Fruit fly (Drosophila melanogaster) whole organism, embryonic: Measurements from ENCODE around the gene CG33108.

Source experiments
- ATbp ChIP-seq: fragments of 200-800 bp; sonication (Bioruptor generic); optimal IDR thresholded peaks from 2 replicates; lab custom pipeline; 2017; ENCODE audit warnings: missing biosample characterization, mild to moderate bottlenecking, missing genetic modification characterization, missing genetic modification reagents
- Ada2b ChIP-seq: fragments of 200-800 bp; sonication (Bioruptor generic); IDR thresholded peaks from 2 replicates; pipeline ENCODE4 v1.3.6; 2022; ENCODE audit warnings: missing biosample characterization, missing genetic modification characterization
- Adf1 ChIP-seq: fragments of 200-800 bp; sonication (Bioruptor generic); IDR thresholded peaks from 2 replicates; pipeline ENCODE4 v1.3.6; 2022; ENCODE audit warnings: missing biosample characterization, missing genetic modification characterization
- CG10147 ChIP-seq: fragments of 200-800 bp; sonication (Bioruptor generic); optimal IDR thresholded peaks from 2 replicates; lab custom pipeline; 2019; ENCODE audit warnings: missing biosample characterization, mild to moderate bottlenecking, missing genetic modification characterization, moderate library complexity
- CG10565 ChIP-seq: fragments of 200-800 bp; sonication (Bioruptor generic); optimal IDR thresholded peaks from 3 replicates; lab custom pipeline; 2016; ENCODE audit warnings: missing biosample characterization, mild to moderate bottlenecking, missing genetic modification characterization
- CG11247 ChIP-seq: fragments of 200-800 bp; sonication (Bioruptor generic); IDR thresholded peaks from 2 replicates; pipeline ENCODE4 v1.3.6; 2022; ENCODE audit warnings: missing biosample characterization, missing genetic modification characterization
- CG12071 ChIP-seq: fragments of 200-800 bp; sonication (Bioruptor generic); optimal IDR thresholded peaks from 3 replicates; lab custom pipeline; 2018; ENCODE audit warnings: missing biosample characterization, mild to moderate bottlenecking, missing genetic modification characterization
- CG12391 ChIP-seq: fragments of 200-800 bp; sonication (Bioruptor generic); optimal IDR thresholded peaks from 3 replicates; lab custom pipeline; 2018; ENCODE audit warnings: missing biosample characterization, mild to moderate bottlenecking, missing genetic modification characterization, moderate library complexity
- CG13123 ChIP-seq: fragments of 200-800 bp; sonication (Bioruptor generic); optimal IDR thresholded peaks from 2 replicates; lab custom pipeline; 2016; ENCODE audit warnings: missing biosample characterization, missing genetic modification characterization
- CG16815 ChIP-seq: fragments of 200-800 bp; sonication (Bioruptor generic); optimal IDR thresholded peaks from 3 replicates; lab custom pipeline; 2017; ENCODE audit warnings: missing biosample characterization, mild to moderate bottlenecking, missing genetic modification characterization
- CG17186 ChIP-seq: fragments of 200-800 bp; sonication (Bioruptor generic); optimal IDR thresholded peaks from 3 replicates; lab custom pipeline; 2017; ENCODE audit warnings: missing biosample characterization, missing genetic modification reagents, missing genetic modification characterization
- CG17361 ChIP-seq: fragments of 200-800 bp; sonication (Bioruptor generic); IDR thresholded peaks from 3 replicates; pipeline ENCODE4 v1.3.6; 2022; ENCODE audit warnings: missing biosample characterization, missing genetic modification characterization
- CG2129 ChIP-seq: fragments of 200-800 bp; sonication (Bioruptor generic); IDR thresholded peaks from 2 replicates; pipeline ENCODE4 v1.3.6; 2022; ENCODE audit warnings: missing biosample characterization, missing genetic modification characterization; ENCODE audit not compliant: partially characterized antibody
- CG2199 ChIP-seq: fragments of 200-800 bp; sonication (Bioruptor generic); IDR thresholded peaks from 3 replicates; pipeline ENCODE4 v1.3.6; 2022; ENCODE audit warnings: missing biosample characterization, missing genetic modification characterization
- CG34224 ChIP-seq: fragments of 200-800 bp; sonication (Bioruptor generic); IDR thresholded peaks from 3 replicates; pipeline ENCODE4 v1.3.6; 2022; ENCODE audit warnings: missing biosample characterization, missing genetic modification characterization; ENCODE audit not compliant: partially characterized antibody
- CG4282 ChIP-seq: fragments of 200-800 bp; sonication (Bioruptor generic); optimal IDR thresholded peaks from 2 replicates; lab custom pipeline; 2016; ENCODE audit warnings: missing biosample characterization, missing genetic modification characterization
- CG5953 ChIP-seq: fragments of 200-800 bp; sonication (Bioruptor generic); IDR thresholded peaks from 2 replicates; pipeline ENCODE4 v1.3.6; 2022; ENCODE audit warnings: missing biosample characterization, missing genetic modification characterization
- CG7556 ChIP-seq: fragments of 200-800 bp; sonication (Bioruptor generic); optimal IDR thresholded peaks from 2 replicates; lab custom pipeline; 2017; ENCODE audit warnings: missing biosample characterization, mild to moderate bottlenecking, missing genetic modification characterization
- CG7745 ChIP-seq: fragments of 200-800 bp; sonication (Bioruptor generic); optimal IDR thresholded peaks from 2 replicates; lab custom pipeline; 2018; ENCODE audit warnings: missing biosample characterization, mild to moderate bottlenecking, missing genetic modification characterization, moderate library complexity
- CG8281 ChIP-seq: fragments of 200-800 bp; sonication (Bioruptor generic); optimal IDR thresholded peaks from 2 replicates; lab custom pipeline; 2018; ENCODE audit warnings: missing biosample characterization, mild to moderate bottlenecking, missing genetic modification characterization, moderate library complexity
- CG9797 ChIP-seq: fragments of 200-800 bp; sonication (Bioruptor generic); optimal IDR thresholded peaks from 3 replicates; lab custom pipeline; 2018; ENCODE audit warnings: missing biosample characterization, mild to moderate bottlenecking, missing genetic modification characterization
- Dfd ChIP-seq, 2 experiments: fragments of >200 bp; optimal IDR thresholded peaks; 2 replicates each; lab custom pipeline; 2017; ENCODE audit warnings: missing biosample characterization in 2 of 2, missing genetic modification characterization in 2 of 2
- Ets65A ChIP-seq: fragments of 200-800 bp; sonication (Bioruptor generic); peaks from one replicate; lab custom pipeline; 2016; ENCODE audit warnings: missing biosample characterization, missing genetic modification characterization
- Fer3 ChIP-seq: fragments of 200-800 bp; sonication (Bioruptor generic); optimal IDR thresholded peaks from 2 replicates; lab custom pipeline; 2018; ENCODE audit warnings: missing biosample characterization, mild to moderate bottlenecking, missing genetic modification characterization, moderate library complexity
- HLH4C ChIP-seq: fragments of 200-800 bp; sonication (Bioruptor generic); IDR thresholded peaks from 3 replicates; pipeline ENCODE4 v1.3.6; 2022; ENCODE audit warnings: missing biosample characterization, missing genetic modification characterization; ENCODE audit not compliant: partially characterized antibody
- Mad ChIP-seq: fragments of 200-800 bp; sonication (Bioruptor generic); optimal IDR thresholded peaks from 2 replicates; lab custom pipeline; 2016; ENCODE audit warnings: missing biosample characterization, missing genetic modification characterization
- Oaz ChIP-seq: fragments of 200-800 bp; sonication (Bioruptor generic); IDR thresholded peaks from 2 replicates; pipeline ENCODE4 v1.3.6; 2022; ENCODE audit warnings: missing biosample characterization, missing genetic modification characterization
- Opbp ChIP-seq: fragments of 200-800 bp; sonication (Bioruptor generic); IDR thresholded peaks from 3 replicates; pipeline ENCODE4 v1.3.6; 2022; ENCODE audit warnings: missing biosample characterization, missing genetic modification characterization; ENCODE audit not compliant: partially characterized antibody
- Poxn ChIP-seq: fragments of 200-800 bp; sonication (Bioruptor generic); IDR thresholded peaks from 2 replicates; pipeline ENCODE4 v1.3.6; 2022; ENCODE audit warnings: missing biosample characterization, missing genetic modification characterization
- Sox100B ChIP-seq: fragments of 200-800 bp; sonication (Bioruptor generic); optimal IDR thresholded peaks from 3 replicates; lab custom pipeline; 2018; ENCODE audit warnings: missing biosample characterization, mild to moderate bottlenecking, missing genetic modification characterization
- Sox102F ChIP-seq: fragments of 200-800 bp; sonication (Bioruptor generic); optimal IDR thresholded peaks from 2 replicates; lab custom pipeline; 2018; ENCODE audit warnings: missing biosample characterization, mild to moderate bottlenecking, missing genetic modification characterization, moderate library complexity
- amos ChIP-seq: fragments of 200-800 bp; sonication (Bioruptor generic); IDR thresholded peaks from 2 replicates; pipeline ENCODE4 v1.3.6; 2022; ENCODE audit warnings: missing biosample characterization, missing genetic modification characterization; ENCODE audit not compliant: partially characterized antibody
- aop ChIP-seq: fragments of 200-800 bp; sonication (Bioruptor generic); IDR thresholded peaks from 2 replicates; pipeline ENCODE4 v1.3.6; 2022; ENCODE audit warnings: missing biosample characterization, missing genetic modification characterization
- dpn ChIP-seq, 2 experiments: fragments of 200-800 bp; sonication (Bioruptor generic); optimal IDR thresholded peaks; 3 replicates each; lab custom pipeline; 2016; ENCODE audit warnings: missing biosample characterization in 2 of 2, missing genetic modification characterization in 2 of 2
- ems ChIP-seq: fragments of 200-800 bp; sonication (Bioruptor generic); optimal IDR thresholded peaks from 3 replicates; lab custom pipeline; 2016; ENCODE audit warnings: missing biosample characterization, missing genetic modification characterization
- en ChIP-seq: fragments of 200-800 bp; sonication (Bioruptor generic); optimal IDR thresholded peaks from 2 replicates; lab custom pipeline; 2016; ENCODE audit warnings: missing biosample characterization, missing genetic modification characterization
- ewg ChIP-seq: fragments of 200-800 bp; sonication (Bioruptor generic); optimal IDR thresholded peaks from 3 replicates; lab custom pipeline; 2017; ENCODE audit warnings: mild to moderate bottlenecking, missing biosample characterization, missing genetic modification reagents, missing genetic modification characterization
- eyg ChIP-seq: fragments of 200-800 bp; sonication (Bioruptor generic); optimal IDR thresholded peaks from 3 replicates; lab custom pipeline; 2016; ENCODE audit warnings: missing biosample characterization, missing genetic modification characterization
- lab ChIP-seq: fragments of 200-800 bp; sonication (Bioruptor generic); optimal IDR thresholded peaks from 3 replicates; lab custom pipeline; 2017; ENCODE audit warnings: missing biosample characterization, missing genetic modification characterization, mild to moderate bottlenecking, moderate library complexity, missing genetic modification reagents
- luna ChIP-seq: fragments of 200-800 bp; sonication (Bioruptor generic); optimal IDR thresholded peaks from 2 replicates; lab custom pipeline; 2016; ENCODE audit warnings: missing biosample characterization, missing genetic modification characterization
- nerfin-2 ChIP-seq: fragments of 200-800 bp; sonication (Bioruptor generic); IDR thresholded peaks from 2 replicates; pipeline ENCODE4 v1.3.6; 2022; ENCODE audit warnings: missing biosample characterization, missing genetic modification characterization; ENCODE audit not compliant: partially characterized antibody
- pfk ChIP-seq: fragments of 200-800 bp; sonication (Bioruptor generic); optimal IDR thresholded peaks from 2 replicates; lab custom pipeline; 2018; ENCODE audit warnings: missing biosample characterization, mild to moderate bottlenecking, missing genetic modification characterization, moderate library complexity
- pnt ChIP-seq: fragments of 200-800 bp; sonication (Bioruptor generic); optimal IDR thresholded peaks from 3 replicates; lab custom pipeline; 2016; ENCODE audit warnings: missing biosample characterization, missing genetic modification characterization
- row ChIP-seq: fragments of 200-800 bp; sonication (Bioruptor generic); IDR thresholded peaks from 3 replicates; pipeline ENCODE4 v1.3.6; 2022; ENCODE audit warnings: missing biosample characterization, missing genetic modification characterization
- salm ChIP-seq: fragments of 200-800 bp; sonication (Bioruptor generic); optimal IDR thresholded peaks from 2 replicates; lab custom pipeline; 2018; ENCODE audit warnings: missing biosample characterization, mild to moderate bottlenecking, missing genetic modification characterization
- scrt ChIP-seq: fragments of 200-800 bp; sonication (Bioruptor generic); optimal IDR thresholded peaks from 2 replicates; lab custom pipeline; 2018; ENCODE audit warnings: missing biosample characterization, mild to moderate bottlenecking, missing genetic modification characterization, moderate library complexity
- ssp ChIP-seq: fragments of 200-800 bp; sonication (Bioruptor generic); IDR thresholded peaks from 2 replicates; pipeline ENCODE4 v1.3.6; 2022; ENCODE audit warnings: missing biosample characterization, missing genetic modification characterization
- vfl ChIP-seq: fragments of 200-800 bp; sonication (Bioruptor generic); optimal IDR thresholded peaks from 2 replicates; lab custom pipeline; 2016; ENCODE audit warnings: missing biosample characterization, missing genetic modification characterization

The CG33108 gene

DNA sequence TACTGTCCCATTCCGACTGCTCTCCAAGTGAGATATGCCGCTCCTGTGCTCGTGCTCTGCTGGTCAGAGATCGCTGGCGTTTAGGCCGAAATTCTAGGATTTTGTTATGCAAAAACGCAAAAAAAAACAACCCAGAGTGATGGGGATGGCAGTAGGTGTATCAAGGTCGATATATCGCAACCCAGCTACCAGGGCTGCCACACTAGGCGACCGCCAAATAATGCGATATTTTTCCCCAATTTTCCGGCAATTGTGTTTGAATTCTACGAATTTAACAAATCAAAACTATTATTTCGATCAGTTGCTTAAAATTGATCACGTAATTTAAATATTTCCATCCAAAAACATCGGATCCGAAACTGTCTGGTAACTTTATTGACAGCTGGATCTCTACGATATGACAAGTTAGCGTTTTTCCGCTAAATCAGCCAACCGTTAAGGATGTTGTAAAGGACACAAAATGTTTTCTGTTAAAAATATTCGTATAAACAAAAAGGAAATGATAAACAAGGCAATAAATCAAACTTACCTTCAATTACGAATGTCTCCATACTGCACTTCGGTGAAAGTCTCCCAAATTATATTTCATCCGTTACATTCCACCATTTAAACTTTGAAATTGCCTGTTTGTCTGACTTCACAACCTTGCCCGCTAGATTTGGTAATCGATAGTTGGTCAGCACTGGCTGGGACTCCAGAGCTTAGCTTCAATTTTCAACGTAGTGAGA lies 42.2 kb downstream of the CG33108 start, which contains the start of gene spas (continued):
- TF ChIP-seq CG4282 (GFP tag; lab: Kevin White, UChicago) = no peak
- peak; percentile 58; the same call in 1 of the 2 replicates for TF ChIP-seq nerfin-2 (GFP tag; lab: Robert Waterston, UW)
- peak; percentile 49 for TF ChIP-seq CG7556 (GFP tag; lab: Kevin White, UChicago)
- no peak for TF ChIP-seq pfk (GFP tag; lab: Kevin White, UChicago)
- peak; percentile 40 for TF ChIP-seq CG9797
- TF ChIP-seq dpn (GFP tag; optimal IDR thresholded peaks at IDR 0.05; lab: Kevin White, UChicago) = peak; percentile 69 to 79
- TF ChIP-seq luna (GFP tag; lab: Kevin White, UChicago) = no peak
- no peak for TF ChIP-seq Adf1
- TF ChIP-seq ewg (GFP tag; lab: Kevin White, UChicago) = peak; percentile 49
- peak; percentile 24 for TF ChIP-seq CG8281 (tag; lab: Kevin White, UChicago)
- TF ChIP-seq CG2199 (GFP tag; lab: Robert Waterston, UW) = 0 out of 3 replicates have a peak, but pooled peaks have one; percentile 26
- TF ChIP-seq CG12071 (GFP tag; lab: Kevin White, UChicago) = no peak
- TF ChIP-seq Ets65A (GFP tag; lab: Kevin White, UChicago) = peak; percentile 96
- peak; percentile 41; the same call in 1 of the 2 replicates for TF ChIP-seq Ada2b (GFP tag; lab: Robert Waterston, UW)
- peak; percentile 37 for TF ChIP-seq Oaz (GFP tag; lab: Robert Waterston, UW)
- TF ChIP-seq amos (GFP tag; lab: Robert Waterston, UW) = peak; percentile 96
- TF ChIP-seq ems = peak; percentile 57
- no peak for TF ChIP-seq scrt (GFP tag; lab: Kevin White, UChicago)
- peak; percentile 87 for TF ChIP-seq HLH4C (GFP tag; lab: Robert Waterston, UW)
- peak; percentile 81 for TF ChIP-seq CG16815
- TF ChIP-seq lab (GFP tag; lab: Kevin White, UChicago) = peak; percentile 50
- peak; percentile 45 for TF ChIP-seq vfl (GFP tag; lab: Kevin White, UChicago)
- TF ChIP-seq salm = no peak
- TF ChIP-seq row (GFP tag; lab: Robert Waterston, UW) = peak; percentile 93
- TF ChIP-seq CG7745 = no peak
- TF ChIP-seq CG12391 (tag; lab: Kevin White, UChicago) = peak; percentile 81
- TF ChIP-seq CG11247 (GFP tag; lab: Robert Waterston, UW) = peak; percentile 53
- TF ChIP-seq eyg (GFP tag; lab: Kevin White, UChicago) = peak; percentile 20
- peak; percentile 88 for TF ChIP-seq CG2129 (GFP tag; lab: Robert Waterston, UW)
- TF ChIP-seq aop = no peak
- TF ChIP-seq Dfd (GFP tag; optimal IDR thresholded peaks at IDR 0.05; lab: Kevin White, UChicago) = no peak
- TF ChIP-seq Sox100B (GFP tag; lab: Kevin White, UChicago) = no peak
- peak; percentile 39; the same call in 1 of the 2 replicates for TF ChIP-seq Poxn
- TF ChIP-seq Sox102F (GFP tag; lab: Kevin White, UChicago) = no peak
- peak; percentile 59 for TF ChIP-seq CG17186 (GFP tag; lab: Kevin White, UChicago)
- peak; percentile 45; the same call in 1 of the 2 replicates for TF ChIP-seq CG5953 (GFP tag; lab: Robert Waterston, UW)
- TF ChIP-seq Fer3 (tag; lab: Kevin White, UChicago) = peak; percentile 46
- TF ChIP-seq Mad (GFP tag; lab: Kevin White, UChicago) = peak; percentile 74
- TF ChIP-seq CG10147 (GFP tag; lab: Kevin White, UChicago) = no peak
- TF ChIP-seq ATbp (GFP tag; lab: Kevin White, UChicago) = no peak
- peak; percentile 93 for TF ChIP-seq Opbp (GFP tag; lab: Robert Waterston, UW)
- TF ChIP-seq CG13123 = peak; percentile 52
- TF ChIP-seq pnt (GFP tag; lab: Kevin White, UChicago) = peak; percentile 65
- TF ChIP-seq en (GFP tag; lab: Kevin White, UChicago) = no peak
- TF ChIP-seq CG10565 (GFP tag; lab: Kevin White, UChicago) = no peak
- peak; percentile 86 for TF ChIP-seq CG34224 (GFP tag; lab: Robert Waterston, UW)
- peak; percentile 69 for TF ChIP-seq ssp (GFP tag; lab: Robert Waterston, UW)
- peak; percentile 86 for TF ChIP-seq CG17361
